Worm (Caenorhabditis elegans) whole organism, L4 larva: ENCODE data around the gene T26A8.3.

Experiments
- F26F4.8 ChIP-seq: fragments of 200-800 bp; sonication (Bioruptor generic); conservative IDR thresholded peaks from 2 replicates; pipeline ENCODE4 v1.3.6; 2022; ENCODE audit warnings: missing genetic modification characterization, missing compliant biosample characterization
- R02D3.7 ChIP-seq: fragments of 150-350 bp; sonication (generic microtip); optimal IDR thresholded peaks from 3 replicates; lab custom pipeline; 2014; ENCODE audit warnings: missing biosample characterization, missing genetic modification characterization
- T26A8.4 ChIP-seq: fragments of 200-800 bp; sonication (Bioruptor generic); IDR thresholded peaks from 2 replicates; pipeline ENCODE4 v1.3.6; 2022; ENCODE audit warnings: missing genetic modification characterization, missing compliant biosample characterization
- Y5F2A.4 ChIP-seq: fragments of 200-800 bp; sonication (Bioruptor generic); optimal IDR thresholded peaks from 2 replicates; lab custom pipeline; 2018; ENCODE audit warnings: mild to moderate bottlenecking, missing genetic modification characterization, missing compliant biosample characterization
- Y75B8A.6 ChIP-seq: fragments of 200-800 bp; sonication (Bioruptor generic); IDR thresholded peaks from 2 replicates; pipeline ENCODE4 v1.3.6; 2022; ENCODE audit warnings: missing genetic modification reagents, missing genetic modification characterization, missing compliant biosample characterization
- ZK546.5 ChIP-seq, 2 experiments: sonication (generic microtip); optimal IDR thresholded peaks; 2 replicates each; lab custom pipeline; 2017; ENCODE audit warnings: missing biosample characterization in 2 of 2, missing genetic modification characterization in 2 of 2
- aha-1 ChIP-seq: fragments of 150-350 bp; peaks from one replicate; lab custom pipeline; 2014; ENCODE audit warnings: missing biosample characterization, missing genetic modification characterization
- aly-2 ChIP-seq: sonication (generic microtip); optimal IDR thresholded peaks from 2 replicates; lab custom pipeline; 2018; ENCODE audit warnings: missing biosample characterization, missing genetic modification characterization
- arid-1 ChIP-seq: fragments of 200-800 bp; sonication (Bioruptor generic); conservative IDR thresholded peaks from 2 replicates; pipeline ENCODE4 v1.3.6; 2022; ENCODE audit warnings: missing genetic modification reagents, missing genetic modification characterization, missing compliant biosample characterization
- attf-4 ChIP-seq: sonication (generic microtip); optimal IDR thresholded peaks from 3 replicates; lab custom pipeline; 2017; ENCODE audit warnings: missing biosample characterization, missing genetic modification characterization
- ceh-32 ChIP-seq: sonication (generic microtip); optimal IDR thresholded peaks from 2 replicates; lab custom pipeline; 2016; ENCODE audit warnings: mild to moderate bottlenecking, missing genetic modification characterization, missing compliant biosample characterization; ENCODE audit not compliant: poor library complexity
- ceh-62 ChIP-seq: sonication (generic microtip); optimal IDR thresholded peaks from 2 replicates; lab custom pipeline; 2017; ENCODE audit warnings: missing biosample characterization, missing genetic modification characterization
- cey-2 ChIP-seq: sonication (generic microtip); optimal IDR thresholded peaks from 3 replicates; lab custom pipeline; 2017; ENCODE audit warnings: missing genetic modification characterization, mild to moderate bottlenecking, missing compliant biosample characterization, antibody characterized with exemption, borderline replicate concordance; ENCODE audit not compliant: insufficient read depth
- ctbp-1 ChIP-seq: fragments of 200-800 bp; sonication (Bioruptor generic); IDR thresholded peaks from 2 replicates; pipeline ENCODE4 v1.3.6; 2022; ENCODE audit warnings: missing genetic modification reagents, missing genetic modification characterization, missing compliant biosample characterization
- daf-16 ChIP-seq, 3 experiments: sonication (generic microtip); optimal IDR thresholded peaks; 2 replicates each; lab custom pipeline; 2016 to 2017; ENCODE audit warnings: missing genetic modification characterization in 3 of 3, missing genetic modification reagents in 3 of 3, mild to moderate bottlenecking in 2 of 3, missing compliant biosample characterization in 2 of 3, missing biosample characterization in 1 of 3, moderate library complexity in 1 of 3
- dmd-6 ChIP-seq: fragments of 200-800 bp; sonication (Bioruptor generic); IDR thresholded peaks from 2 replicates; pipeline ENCODE4 v1.3.6; 2022; ENCODE audit warnings: missing genetic modification reagents, missing genetic modification characterization, missing compliant biosample characterization
- dve-1 ChIP-seq: sonication (generic microtip); optimal IDR thresholded peaks from 2 replicates; lab custom pipeline; 2017; ENCODE audit warnings: antibody characterized with exemption, mild to moderate bottlenecking, missing genetic modification characterization, missing compliant biosample characterization; ENCODE audit not compliant: insufficient read depth
- hif-1 ChIP-seq, 2 experiments: sonication (generic microtip); optimal IDR thresholded peaks; 2 replicates each; lab custom pipeline; 2016 to 2017; ENCODE audit warnings: missing compliant biosample characterization in 2 of 2, missing genetic modification characterization in 2 of 2, missing genetic modification reagents in 2 of 2, missing genotype in 2 of 2, mild to moderate bottlenecking in 1 of 2
- hlh-11 ChIP-seq: fragments of 200-800 bp; sonication (Bioruptor generic); optimal IDR thresholded peaks from 2 replicates; lab custom pipeline; 2018; ENCODE audit warnings: mild to moderate bottlenecking, missing genetic modification characterization, missing compliant biosample characterization
- hlh-30 ChIP-seq: sonication (generic microtip); optimal IDR thresholded peaks from 2 replicates; lab custom pipeline; 2017; ENCODE audit warnings: antibody characterized with exemption, mild to moderate bottlenecking, missing genetic modification characterization, missing compliant biosample characterization; ENCODE audit not compliant: insufficient read depth
- lim-7 ChIP-seq: fragments of 200-800 bp; sonication (Bioruptor generic); IDR thresholded peaks from 2 replicates; pipeline ENCODE4 v1.3.6; 2022; ENCODE audit warnings: missing genetic modification characterization, missing compliant biosample characterization
- lin-1 ChIP-seq: fragments of 200-800 bp; sonication (Bioruptor generic); IDR thresholded peaks from 2 replicates; pipeline ENCODE4 v1.3.6; 2022; ENCODE audit warnings: missing genetic modification reagents, missing genetic modification characterization, missing compliant biosample characterization
- lin-29 ChIP-seq: fragments of 200-800 bp; sonication (Bioruptor generic); IDR thresholded peaks from 2 replicates; pipeline ENCODE4 v1.3.6; 2022; ENCODE audit warnings: missing genetic modification reagents, missing genetic modification characterization, missing compliant biosample characterization
- lsy-2 ChIP-seq, 2 experiments: fragments of 150-350 bp in 1 of 2; sonication (generic microtip) in 1 of 2; optimal IDR thresholded peaks; 2 replicates each; lab custom pipeline; 2014 to 2017; ENCODE audit warnings: missing biosample characterization in 2 of 2, missing genetic modification characterization in 2 of 2
- madf-5 ChIP-seq, 2 experiments: fragments of 200-800 bp; sonication (Bioruptor generic); IDR thresholded peaks; 2 replicates each; pipeline ENCODE4 v1.3.6; 2022; ENCODE audit warnings: missing compliant biosample characterization in 2 of 2, missing genetic modification characterization in 2 of 2
- mdl-1 ChIP-seq, 2 experiments: fragments of 150-350 bp in 1 of 2; sonication (generic microtip) in 1 of 2; optimal IDR thresholded peaks; 2 replicates each; lab custom pipeline; 2014 to 2017; ENCODE audit warnings: missing biosample characterization in 2 of 2, missing genetic modification characterization in 2 of 2
- mep-1 ChIP-seq: fragments of 150-350 bp; sonication (generic microtip); optimal IDR thresholded peaks from 3 replicates; lab custom pipeline; 2014; ENCODE audit warnings: missing biosample characterization, missing genetic modification characterization
- mxl-3 ChIP-seq: fragments of 200-800 bp; sonication (Bioruptor generic); optimal IDR thresholded peaks from 2 replicates; lab custom pipeline; 2018; ENCODE audit warnings: mild to moderate bottlenecking, missing genetic modification characterization, missing compliant biosample characterization
- nhr-10 ChIP-seq: fragments of 150-350 bp; optimal IDR thresholded peaks from 2 replicates; lab custom pipeline; 2014; ENCODE audit warnings: missing biosample characterization, missing genetic modification characterization
- nhr-102 ChIP-seq: sonication (generic microtip); optimal IDR thresholded peaks from 2 replicates; lab custom pipeline; 2016; ENCODE audit warnings: mild to moderate bottlenecking, missing genetic modification characterization, moderate library complexity, missing compliant biosample characterization
- nhr-111 ChIP-seq: fragments of 200-800 bp; sonication (Bioruptor generic); optimal IDR thresholded peaks from 2 replicates; lab custom pipeline; 2018; ENCODE audit warnings: mild to moderate bottlenecking, missing genetic modification characterization, missing compliant biosample characterization
- nhr-237 ChIP-seq: sonication (generic microtip); optimal IDR thresholded peaks from 2 replicates; lab custom pipeline; 2017; ENCODE audit warnings: missing biosample characterization, missing genetic modification characterization
- nhr-28 ChIP-seq: fragments of 150-350 bp; optimal IDR thresholded peaks from 2 replicates; lab custom pipeline; 2014; ENCODE audit warnings: missing biosample characterization, missing genetic modification characterization
- nhr-41 ChIP-seq: fragments of 200-800 bp; sonication (Bioruptor generic); IDR thresholded peaks from 2 replicates; pipeline ENCODE4 v1.3.6; 2022; ENCODE audit warnings: missing genetic modification reagents, missing genetic modification characterization, missing compliant biosample characterization
- nhr-48 ChIP-seq: sonication (generic microtip); optimal IDR thresholded peaks from 2 replicates; lab custom pipeline; 2016; ENCODE audit warnings: mild to moderate bottlenecking, missing genetic modification characterization, missing compliant biosample characterization
- nhr-6 ChIP-seq: fragments of 150-350 bp; optimal IDR thresholded peaks from 2 replicates; lab custom pipeline; 2014; ENCODE audit warnings: missing biosample characterization, missing genetic modification characterization
- nhr-77 ChIP-seq: fragments of 150-350 bp; optimal IDR thresholded peaks from 2 replicates; lab custom pipeline; 2014; ENCODE audit warnings: missing biosample characterization, missing genetic modification characterization
- php-3 ChIP-seq: fragments of 200-800 bp; sonication (Bioruptor generic); IDR thresholded peaks from 2 replicates; pipeline ENCODE4 v1.3.6; 2022; ENCODE audit warnings: missing genetic modification reagents, missing genetic modification characterization, missing compliant biosample characterization
- pqm-1 ChIP-seq: sonication (generic microtip); optimal IDR thresholded peaks from 2 replicates; lab custom pipeline; 2017; ENCODE audit warnings: missing biosample characterization, missing genetic modification characterization
- tra-1 ChIP-seq: fragments of 200-800 bp; sonication (Bioruptor generic); IDR thresholded peaks from 2 replicates; pipeline ENCODE4 v1.3.6; 2022; ENCODE audit warnings: missing genetic modification reagents, missing genetic modification characterization, missing compliant biosample characterization
- unc-62 ChIP-seq, 3 experiments: fragments of 150-350 bp in 1 of 3; sonication (generic microtip); optimal IDR thresholded peaks in 2 of 3; peaks in 1 of 3; 1 replicate in 1 of 3; 2 replicates in 2 of 3; lab custom pipeline; 2014 to 2017; ENCODE audit warnings: missing biosample characterization in 3 of 3, missing genetic modification characterization in 3 of 3, missing genetic modification reagents in 3 of 3, missing genotype in 1 of 3
- zfp-2 ChIP-seq: sonication (generic microtip); optimal IDR thresholded peaks from 2 replicates; lab custom pipeline; 2016; ENCODE audit warnings: mild to moderate bottlenecking, missing genetic modification characterization, missing compliant biosample characterization
- zfp-3 ChIP-seq: fragments of 200-800 bp; sonication (Bioruptor generic); conservative IDR thresholded peaks from 2 replicates; pipeline ENCODE4 v1.3.6; 2022; ENCODE audit warnings: missing genetic modification reagents, missing genetic modification characterization, missing compliant biosample characterization
- ztf-11 ChIP-seq: fragments of 150-350 bp; optimal IDR thresholded peaks from 2 replicates; lab custom pipeline; 2014; ENCODE audit warnings: missing biosample characterization, missing genetic modification characterization
- ztf-7 ChIP-seq: fragments of 150-350 bp; optimal IDR thresholded peaks from 2 replicates; lab custom pipeline; 2014; ENCODE audit warnings: missing biosample characterization, missing genetic modification characterization

T26A8.3 gene

DNA sequence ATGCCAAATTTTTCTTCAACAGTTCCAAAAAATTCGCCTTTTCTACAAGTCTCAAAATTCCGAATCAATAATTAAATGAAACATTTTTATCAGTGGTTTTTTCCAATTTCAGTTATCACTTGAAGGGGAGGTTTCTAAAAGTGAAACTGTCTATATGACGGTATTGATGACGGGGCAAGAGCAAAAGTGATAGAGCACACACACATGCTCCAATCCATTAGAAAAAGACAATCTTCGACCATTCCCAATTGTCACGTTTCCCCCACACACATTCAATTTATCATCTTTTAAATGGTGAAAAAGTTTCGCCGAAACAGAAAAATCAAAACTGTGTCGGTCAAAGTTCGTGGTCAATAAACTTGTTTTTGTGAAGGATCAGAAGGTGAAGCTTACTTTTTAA is 26.7 kb upstream of the T26A8.3 start:
- TF ChIP-seq lsy-2 (tag; optimal IDR thresholded peaks at IDR 0.05; lab: Kevin White, UChicago) (peak in 1 of 2 experiments; percentile 26), zfp-2 (tag; lab: Kevin White, UChicago) (no peak), nhr-28 (peak; percentile 54), attf-4 (tag; lab: Kevin White, UChicago) (no peak), dve-1 (tag; lab: Kevin White, UChicago) (peak; percentile 88), lim-7 (GFP tag; lab: Robert Waterston, UW) (peak; percentile 9; the same call in 1 of the 2 replicates), ztf-7 (tag; lab: Kevin White, UChicago) (peak; percentile 47), ceh-32 (tag; lab: Kevin White, UChicago) (no peak), mdl-1 (tag; optimal IDR thresholded peaks at IDR 0.05; lab: Kevin White, UChicago) (peak in 1 of 2 experiments; percentile 37), unc-62 (GFP tag; optimal IDR thresholded peaks at IDR 0.05 in 1 of 2; lab: Kevin White, UChicago) (peak in 1 of 2 experiments; percentile 48), unc-62 (tag; optimal IDR thresholded peaks at IDR 0.05; lab: Kevin White, UChicago) (no peak), dmd-6 (GFP tag; lab: Robert Waterston, UW) (peak; percentile 94), T26A8.4 (no peak), Y5F2A.4 (no peak), tra-1 (GFP tag; lab: Robert Waterston, UW) (0 out of 2 replicates have a peak, but pooled peaks have one; percentile 41), nhr-10 (tag; lab: Kevin White, UChicago) (no peak), hif-1 (tag; optimal IDR thresholded peaks at IDR 0.05; lab: Kevin White, UChicago) (peak in 1 of 2 experiments; percentile 81), cey-2 (tag; lab: Kevin White, UChicago) (no peak), hlh-30 (tag; lab: Kevin White, UChicago) (peak; percentile 42), lin-1 (GFP tag; lab: Robert Waterston, UW) (no peak), aha-1 (peak; percentile 74), pqm-1 (tag; lab: Kevin White, UChicago) (peak; percentile 66), nhr-111 (GFP tag; lab: Kevin White, UChicago) (no peak), mep-1 (tag; lab: Kevin White, UChicago) (peak; percentile 15), zfp-3 (GFP tag; lab: Robert Waterston, UW) (no peak), daf-16 (GFP tag; optimal IDR thresholded peaks at IDR 0.05; lab: Kevin White, UChicago) (no peak), daf-16 (tag; optimal IDR thresholded peaks at IDR 0.05; lab: Kevin White, UChicago) (peak; percentile 53), nhr-48 (tag; lab: Kevin White, UChicago) (peak; percentile 12), mxl-3 (GFP tag; lab: Kevin White, UChicago) (peak; percentile 8), php-3 (peak; percentile 74), lin-29 (no peak), hlh-11 (peak; percentile 80)

DNA sequence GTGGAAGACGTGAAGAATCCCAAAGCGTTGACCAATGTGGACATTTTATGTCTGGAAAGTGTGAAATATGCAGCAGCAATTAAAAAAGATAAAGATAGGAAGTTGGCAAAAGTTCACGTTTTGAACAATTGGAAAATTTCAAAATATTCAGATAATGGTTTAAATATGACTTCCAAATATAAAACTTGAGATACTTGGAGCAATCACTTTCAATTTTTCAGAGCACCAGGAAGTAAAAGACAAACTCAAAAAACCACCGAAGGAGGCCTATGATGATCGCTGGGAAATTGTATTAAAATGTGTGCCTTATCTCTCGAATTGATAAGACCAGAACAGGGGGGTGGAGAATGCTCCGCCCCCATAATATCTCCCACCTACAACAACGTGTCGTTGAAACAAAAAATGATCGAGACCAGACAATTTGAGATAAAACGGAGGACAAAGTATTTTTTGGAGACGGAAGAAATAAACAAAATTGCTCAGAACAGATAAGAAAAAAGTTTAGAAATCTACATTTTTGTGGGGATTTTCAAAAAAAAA is 25.3 kb upstream of the T26A8.3 start, which contains the start of gene eppl-1:
TSS of gene eppl-1 (minus strand) at position 51 of the 540 bp plus-strand sequence.
- no peak for TF ChIP-seq ceh-62 (tag; lab: Kevin White, UChicago)
- TF ChIP-seq aha-1 = peak; percentile 49
- TF ChIP-seq F26F4.8 (GFP tag; lab: Robert Waterston, UW) = no peak
- TF ChIP-seq hlh-11 = peak; percentile 55
- peak; percentile 58 for TF ChIP-seq pqm-1 (tag; lab: Kevin White, UChicago)
- TF ChIP-seq mdl-1 (tag; optimal IDR thresholded peaks at IDR 0.05; lab: Kevin White, UChicago) = no peak
- TF ChIP-seq mxl-3 (GFP tag; lab: Kevin White, UChicago) = peak; percentile 64
- peak; percentile 68 for TF ChIP-seq dmd-6 (GFP tag; lab: Robert Waterston, UW)
- TF ChIP-seq attf-4 (tag; lab: Kevin White, UChicago) = no peak
- TF ChIP-seq dve-1 (tag; lab: Kevin White, UChicago) = peak; percentile 38
- TF ChIP-seq, all 104 proteins: peak for 6

DNA sequence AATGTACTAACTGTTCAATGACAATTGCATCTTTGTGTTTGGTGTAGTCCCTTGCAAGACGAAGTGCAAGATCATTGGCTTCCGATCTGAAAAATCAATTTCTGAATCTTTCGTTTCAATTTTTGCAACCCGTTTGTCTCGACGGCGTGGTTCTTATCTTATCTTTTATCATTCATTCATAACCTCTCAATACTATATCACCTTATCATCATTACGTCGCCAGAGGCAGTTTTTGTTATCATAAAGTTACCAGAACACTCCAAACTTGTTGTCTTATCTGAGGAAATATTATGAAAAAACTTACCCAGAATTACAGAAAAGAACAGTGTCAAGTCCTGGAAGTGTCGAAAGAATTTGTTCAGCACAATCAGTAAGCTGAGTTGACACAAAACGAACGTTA is 24.1 kb upstream of the T26A8.3 start:
- no peak for TF ChIP-seq aly-2
- TF ChIP-seq mep-1 (tag; lab: Kevin White, UChicago) = no peak
- TF ChIP-seq nhr-77 (tag; lab: Kevin White, UChicago) = peak; percentile 8
- TF ChIP-seq ctbp-1 (GFP tag; lab: Robert Waterston, UW) = no peak
- TF ChIP-seq arid-1 (GFP tag; lab: Robert Waterston, UW) = no peak
- no peak for TF ChIP-seq nhr-102
- TF ChIP-seq R02D3.7 (tag; lab: Kevin White, UChicago) = no peak
- TF ChIP-seq ztf-11 (tag; lab: Kevin White, UChicago) = no peak
- no peak for TF ChIP-seq cey-2 (tag; lab: Kevin White, UChicago)
- no peak for TF ChIP-seq ZK546.5 (tag; optimal IDR thresholded peaks at IDR 0.05; lab: Kevin White, UChicago)
- TF ChIP-seq hlh-30 (tag; lab: Kevin White, UChicago) = no peak
- TF ChIP-seq Y75B8A.6 (GFP tag; lab: Robert Waterston, UW) = no peak
- TF ChIP-seq nhr-6 (tag; lab: Kevin White, UChicago) = no peak
- no peak for TF ChIP-seq nhr-41 (GFP tag; lab: Robert Waterston, UW)
- TF ChIP-seq madf-5 (GFP tag; IDR thresholded peaks at IDR 0.05; lab: Robert Waterston, UW) = no peak
- TF ChIP-seq nhr-237 (tag; lab: Kevin White, UChicago) = no peak
